Worm (Caenorhabditis elegans) whole organism, L2 larva: Measurements from ENCODE around the gene srh-19.
A peak's percentile ranks its signal among the peaks of the same experiment; 100 is the strongest.

Experiments used
- C34F6.9 ChIP-seq: fragments of 150-350 bp; optimal IDR thresholded peaks from 2 replicates; lab custom pipeline; 2014; ENCODE audit warnings: missing biosample characterization, missing genetic modification characterization
- F13H6.1 ChIP-seq: sonication (generic microtip); optimal IDR thresholded peaks from 2 replicates; lab custom pipeline; 2016; ENCODE audit warnings: missing genetic modification characterization, missing compliant biosample characterization
- Y55F3AM.14 ChIP-seq: fragments of 200-800 bp; sonication (Bioruptor generic); optimal IDR thresholded peaks from 2 replicates; lab custom pipeline; 2018; ENCODE audit warnings: mild to moderate bottlenecking, missing genetic modification characterization, missing compliant biosample characterization
- ZK546.5 ChIP-seq: sonication (generic microtip); optimal IDR thresholded peaks from 2 replicates; lab custom pipeline; 2017; ENCODE audit warnings: missing biosample characterization, missing genetic modification characterization
- alr-1 ChIP-seq: fragments of 150-350 bp; optimal IDR thresholded peaks from 2 replicates; lab custom pipeline; 2014; ENCODE audit warnings: missing biosample characterization, missing genetic modification characterization
- blmp-1 ChIP-seq: sonication (generic microtip); optimal IDR thresholded peaks from 2 replicates; lab custom pipeline; 2017; ENCODE audit warnings: missing genetic modification characterization, mild to moderate bottlenecking, missing compliant biosample characterization, antibody characterized with exemption, moderate library complexity; ENCODE audit not compliant: insufficient read depth
- ceh-82 ChIP-seq: fragments of 150-350 bp; optimal IDR thresholded peaks from 2 replicates; lab custom pipeline; 2014; ENCODE audit warnings: missing biosample characterization, missing genetic modification characterization
- crh-2 ChIP-seq: sonication (generic microtip); optimal IDR thresholded peaks from 2 replicates; lab custom pipeline; 2017; ENCODE audit warnings: missing biosample characterization, missing genetic modification characterization
- egl-27 ChIP-seq: sonication (generic microtip); optimal IDR thresholded peaks from 3 replicates; lab custom pipeline; 2017; ENCODE audit warnings: missing biosample characterization, missing genetic modification reagents, missing genetic modification characterization
- elt-1 ChIP-seq: fragments of 150-350 bp; optimal IDR thresholded peaks from 2 replicates; lab custom pipeline; 2014; ENCODE audit warnings: missing biosample characterization, missing genetic modification characterization
- elt-3 ChIP-seq: sonication (generic microtip); optimal IDR thresholded peaks from 2 replicates; lab custom pipeline; 2017; ENCODE audit warnings: missing biosample characterization, missing genetic modification characterization
- fos-1 ChIP-seq: fragments of 150-350 bp; optimal IDR thresholded peaks from 2 replicates; lab custom pipeline; 2014; ENCODE audit warnings: missing biosample characterization, missing genetic modification characterization
- gmeb-1 ChIP-seq: fragments of 150-350 bp; optimal IDR thresholded peaks from 2 replicates; lab custom pipeline; 2014; ENCODE audit warnings: missing biosample characterization, missing genetic modification characterization
- lin-11 ChIP-seq: fragments of 150-350 bp; sonication (generic microtip); optimal IDR thresholded peaks from 2 replicates; lab custom pipeline; 2014; ENCODE audit warnings: missing biosample characterization, missing genetic modification characterization, inconsistent platforms, mixed read lengths
- lin-13 ChIP-seq: fragments of 150-350 bp; optimal IDR thresholded peaks from 2 replicates; lab custom pipeline; 2014; ENCODE audit warnings: missing biosample characterization, missing genetic modification reagents, missing genetic modification characterization
- lsy-2 ChIP-seq, 2 experiments: fragments of 150-350 bp in 1 of 2; sonication (generic microtip) in 1 of 2; optimal IDR thresholded peaks; 2 replicates each; lab custom pipeline; 2014 to 2017; ENCODE audit warnings: missing biosample characterization in 2 of 2, missing genetic modification characterization in 2 of 2
- mab-5 ChIP-seq: fragments of 150-350 bp; optimal IDR thresholded peaks from 2 replicates; lab custom pipeline; 2014; ENCODE audit warnings: missing biosample characterization, missing genetic modification characterization
- mbf-1 ChIP-seq: sonication (generic microtip); optimal IDR thresholded peaks from 2 replicates; lab custom pipeline; 2017; ENCODE audit warnings: missing biosample characterization, missing genetic modification characterization
- mdl-1 ChIP-seq, 2 experiments: fragments of 150-350 bp in 1 of 2; sonication (generic microtip) in 1 of 2; optimal IDR thresholded peaks; 2 replicates each; lab custom pipeline; 2017; ENCODE audit warnings: missing biosample characterization in 2 of 2, missing genetic modification characterization in 2 of 2
- nhr-11 ChIP-seq: fragments of 150-350 bp; optimal IDR thresholded peaks from 2 replicates; lab custom pipeline; 2014; ENCODE audit warnings: missing biosample characterization, missing genetic modification characterization
- nhr-129 ChIP-seq: fragments of 150-350 bp; optimal IDR thresholded peaks from 2 replicates; lab custom pipeline; 2014; ENCODE audit warnings: missing biosample characterization, missing genetic modification characterization
- nhr-21 ChIP-seq: fragments of 150-350 bp; optimal IDR thresholded peaks from 2 replicates; lab custom pipeline; 2014; ENCODE audit warnings: missing biosample characterization, missing genetic modification characterization
- nhr-23 ChIP-seq: fragments of 150-350 bp; optimal IDR thresholded peaks from 2 replicates; lab custom pipeline; 2014; ENCODE audit warnings: missing biosample characterization, missing genetic modification reagents, missing genetic modification characterization
- nhr-237 ChIP-seq: fragments of 150-350 bp; optimal IDR thresholded peaks from 2 replicates; lab custom pipeline; 2014; ENCODE audit warnings: missing biosample characterization, missing genetic modification characterization
- nhr-25 ChIP-seq: fragments of 150-350 bp; sonication (generic microtip); optimal IDR thresholded peaks from 3 replicates; lab custom pipeline; 2014; ENCODE audit warnings: missing biosample characterization, missing genetic modification characterization
- nhr-6 ChIP-seq: fragments of 150-350 bp; optimal IDR thresholded peaks from 2 replicates; lab custom pipeline; 2014; ENCODE audit warnings: missing biosample characterization, missing genetic modification characterization
- nhr-77 ChIP-seq: fragments of 150-350 bp; optimal IDR thresholded peaks from 2 replicates; lab custom pipeline; 2014; ENCODE audit warnings: missing biosample characterization, missing genetic modification characterization
- peb-1 ChIP-seq: fragments of 150-350 bp; optimal IDR thresholded peaks from 2 replicates; lab custom pipeline; 2014; ENCODE audit warnings: missing biosample characterization, missing genetic modification characterization
- sem-4 ChIP-seq: fragments of 150-350 bp; optimal IDR thresholded peaks from 2 replicates; lab custom pipeline; 2014; ENCODE audit warnings: missing biosample characterization, missing genetic modification reagents, missing genetic modification characterization
- sma-3 ChIP-seq: sonication (generic microtip); optimal IDR thresholded peaks from 2 replicates; lab custom pipeline; 2016; ENCODE audit warnings: missing genetic modification reagents, missing genetic modification characterization, missing compliant biosample characterization
- sma-9 ChIP-seq, 2 experiments: fragments of 150-350 bp in 1 of 2; sonication (generic microtip) in 1 of 2; optimal IDR thresholded peaks; 2 replicates each; lab custom pipeline; 2014 to 2016; ENCODE audit warnings: missing genetic modification characterization in 2 of 2, mild to moderate bottlenecking in 1 of 2, missing biosample characterization in 1 of 2, missing compliant biosample characterization in 1 of 2, missing genetic modification reagents in 1 of 2, moderate library complexity in 1 of 2
- unc-55 ChIP-seq: fragments of 150-350 bp; sonication (generic microtip); optimal IDR thresholded peaks from 3 replicates; lab custom pipeline; 2014; ENCODE audit warnings: missing biosample characterization, missing genetic modification reagents, missing genetic modification characterization
- unc-62 ChIP-seq: fragments of 150-350 bp; optimal IDR thresholded peaks from 2 replicates; lab custom pipeline; 2014; ENCODE audit warnings: missing biosample characterization, missing genetic modification reagents, missing genetic modification characterization
- ztf-1 ChIP-seq: fragments of 200-800 bp; sonication (Bioruptor generic); conservative IDR thresholded peaks from 2 replicates; pipeline ENCODE4 v1.3.6; 2022; ENCODE audit warnings: missing genetic modification characterization, missing compliant biosample characterization
- ztf-11 ChIP-seq: sonication (generic microtip); optimal IDR thresholded peaks from 2 replicates; lab custom pipeline; 2017; ENCODE audit warnings: missing biosample characterization, missing genetic modification characterization
- ztf-4 ChIP-seq: fragments of 150-350 bp; optimal IDR thresholded peaks from 2 replicates; lab custom pipeline; 2014; ENCODE audit warnings: missing biosample characterization, missing genetic modification characterization

srh-19 gene

DNA sequence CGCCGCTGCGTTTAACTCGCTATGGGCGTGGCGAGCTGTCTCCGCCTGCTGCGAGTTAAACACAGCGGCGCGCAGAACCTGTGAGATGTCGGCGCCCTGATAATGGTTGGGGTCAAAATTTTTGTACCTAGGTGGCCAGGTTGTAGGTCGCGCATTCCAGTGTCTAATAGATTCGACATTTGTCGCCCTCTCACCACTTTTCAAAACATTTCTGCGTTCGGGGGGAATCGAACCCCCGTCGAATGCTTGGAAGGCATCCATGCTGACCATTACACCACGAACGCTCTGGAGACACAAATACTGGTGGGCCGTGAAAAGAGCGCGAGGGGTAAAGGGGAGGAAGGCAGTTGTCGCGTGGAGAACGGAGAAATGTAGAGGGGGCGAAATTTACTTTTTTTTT, 33.6 kb upstream of the srh-19 start (continued):
- TF ChIP-seq nhr-23 (no peak), F13H6.1 (tag; lab: Kevin White, UChicago) (peak; percentile 64), lin-11 (tag; lab: Kevin White, UChicago) (peak; percentile 65), nhr-77 (tag; lab: Kevin White, UChicago) (peak; percentile 1)

DNA sequence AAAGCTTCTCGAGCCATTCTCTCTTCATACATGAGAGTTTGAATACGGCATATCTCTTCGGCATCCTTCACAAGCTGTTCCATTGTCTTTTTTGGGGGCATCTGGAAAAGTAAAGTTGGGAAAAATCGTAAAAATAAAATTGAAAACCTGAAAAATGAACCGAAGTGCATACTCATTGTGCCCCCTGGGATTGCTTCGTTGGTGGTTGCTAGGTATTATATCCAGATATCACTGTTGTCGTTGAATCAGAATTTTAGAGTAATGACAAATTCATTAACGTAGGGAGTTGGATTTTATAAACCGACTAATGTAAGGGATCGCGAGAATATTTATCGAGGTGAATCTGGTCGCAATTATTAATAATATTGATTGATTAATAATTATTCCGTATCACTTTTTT, 31.4 kb upstream of the srh-19 start, which contains the start of gene F56C3.10:
F56C3.10 (minus strand) TSS at position 101 of the 400 bp plus-strand sequence.
- TF ChIP-seq lin-13 (no peak), nhr-77 (tag; lab: Kevin White, UChicago) (no peak), Y55F3AM.14 (no peak), alr-1 (tag; lab: Kevin White, UChicago) (no peak), unc-62 (GFP tag; lab: Kevin White, UChicago) (no peak), unc-55 (GFP tag; lab: Kevin White, UChicago) (no peak), peb-1 (tag; lab: Kevin White, UChicago) (no peak), sma-9 (GFP tag; optimal IDR thresholded peaks at IDR 0.05; lab: Kevin White, UChicago) (no peak), sma-9 (tag; optimal IDR thresholded peaks at IDR 0.05; lab: Kevin White, UChicago) (no peak), nhr-23 (no peak), nhr-25 (tag; lab: Kevin White, UChicago) (no peak), sem-4 (no peak), ztf-1 (GFP tag; lab: Robert Waterston, UW) (no peak), C34F6.9 (tag; lab: Kevin White, UChicago) (no peak), egl-27 (no peak), sma-3 (GFP tag; lab: Kevin White, UChicago) (no peak), gmeb-1 (tag; lab: Kevin White, UChicago) (no peak), mdl-1 (tag; optimal IDR thresholded peaks at IDR 0.05; lab: Kevin White, UChicago) (no peak)

DNA sequence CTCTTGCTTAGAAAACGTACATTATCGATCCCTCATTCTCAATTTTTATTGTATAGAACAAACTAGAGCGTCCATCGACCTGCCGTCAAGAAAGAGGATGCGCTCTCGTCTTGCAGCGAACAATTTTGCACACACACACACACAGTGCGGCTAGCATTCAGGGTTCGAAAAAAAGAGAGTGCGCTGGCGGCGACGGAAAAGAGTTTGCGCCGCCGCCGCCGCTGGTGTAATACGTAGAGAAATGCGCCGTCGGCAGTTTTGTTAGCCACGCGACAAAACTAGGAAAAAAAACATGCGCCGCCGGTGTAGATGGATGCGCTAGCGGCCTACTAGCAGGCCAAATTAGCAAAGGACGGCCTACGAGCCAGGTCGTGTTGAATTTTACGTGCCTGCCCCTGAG, 29.4 kb upstream of the srh-19 start:
- no peak for TF ChIP-seq blmp-1 (tag; lab: Kevin White, UChicago)
- no peak for TF ChIP-seq sem-4
- TF ChIP-seq nhr-21 (tag; lab: Kevin White, UChicago) = no peak
- no peak for TF ChIP-seq unc-62 (GFP tag; lab: Kevin White, UChicago)
- TF ChIP-seq egl-27 = no peak
- no peak for TF ChIP-seq mdl-1 (tag; optimal IDR thresholded peaks at IDR 0.05; lab: Kevin White, UChicago)
- TF ChIP-seq peb-1 (tag; lab: Kevin White, UChicago) = no peak
- no peak for TF ChIP-seq nhr-129 (tag; lab: Kevin White, UChicago)
- no peak for TF ChIP-seq nhr-25 (tag; lab: Kevin White, UChicago)
- no peak for TF ChIP-seq sma-9 (GFP tag; optimal IDR thresholded peaks at IDR 0.05; lab: Kevin White, UChicago)
- no peak for TF ChIP-seq sma-9 (tag; optimal IDR thresholded peaks at IDR 0.05; lab: Kevin White, UChicago)
- no peak for TF ChIP-seq lin-13
- no peak for TF ChIP-seq sma-3 (GFP tag; lab: Kevin White, UChicago)
- TF ChIP-seq ztf-11 (tag; lab: Kevin White, UChicago) = no peak
- TF ChIP-seq lsy-2 (tag; optimal IDR thresholded peaks at IDR 0.05; lab: Kevin White, UChicago) = no peak
- TF ChIP-seq elt-1 (tag; lab: Kevin White, UChicago) = no peak
- no peak for TF ChIP-seq ztf-1 (GFP tag; lab: Robert Waterston, UW)
- TF ChIP-seq mbf-1 (tag; lab: Kevin White, UChicago) = no peak
- no peak for TF ChIP-seq unc-55 (GFP tag; lab: Kevin White, UChicago)
- TF ChIP-seq nhr-237 (tag; lab: Kevin White, UChicago) = no peak

DNA sequence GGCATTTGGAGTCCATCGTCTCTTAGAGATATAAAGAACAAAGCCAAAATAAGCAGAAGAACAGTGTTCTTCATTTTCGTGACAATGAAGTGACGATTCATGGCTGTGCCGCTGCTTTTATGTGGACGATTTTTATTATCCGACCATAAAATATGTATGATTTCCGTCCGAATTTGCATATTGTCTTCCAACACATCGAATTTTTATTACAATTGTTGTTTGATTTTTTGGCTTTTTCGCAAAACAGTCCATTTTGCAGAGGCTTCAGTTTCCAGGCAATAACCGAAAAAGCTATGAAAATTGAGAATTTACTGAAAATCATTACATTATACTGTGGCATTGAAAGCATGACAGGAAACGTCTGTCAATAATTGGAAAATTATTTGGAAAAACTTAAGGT, 28.4 kb upstream of the srh-19 start, which contains the start of gene F56C3.8:
F56C3.8 (minus strand) TSS at position 101 of the 400 bp plus-strand sequence.
- no peak for TF ChIP-seq lin-13
- no peak for TF ChIP-seq nhr-23
- TF ChIP-seq ZK546.5 (tag; lab: Kevin White, UChicago) = no peak
- TF ChIP-seq sem-4 = no peak
- TF ChIP-seq mbf-1 (tag; lab: Kevin White, UChicago) = no peak
- no peak for TF ChIP-seq egl-27

DNA sequence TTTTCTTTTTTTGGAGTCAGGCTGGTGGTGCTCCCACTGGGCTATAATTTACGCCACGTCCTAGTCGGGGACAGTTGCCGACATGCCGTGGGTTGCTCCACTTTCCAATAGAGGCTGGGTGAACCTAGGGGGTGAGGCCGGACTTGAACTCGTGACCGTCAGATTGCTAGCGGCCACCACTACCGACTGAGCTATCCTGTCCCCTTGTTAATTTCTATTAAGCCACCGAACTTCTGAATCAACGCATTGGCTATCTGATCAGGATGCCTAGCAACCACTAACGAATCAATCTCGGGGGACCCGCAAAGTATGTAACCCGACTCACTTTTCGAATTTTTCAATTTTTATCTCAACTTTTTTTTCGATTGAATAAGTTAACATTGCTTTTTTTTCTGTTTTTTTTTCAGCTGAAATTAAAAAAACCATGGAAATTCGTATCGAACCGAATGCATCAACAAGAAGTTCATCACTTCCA, 26.0 kb upstream of the srh-19 start, which contains the start of gene F56C3.1:
F56C3.1 (plus strand) TSS at position 425 of the 475 bp plus-strand sequence.
- no peak for TF ChIP-seq lin-11 (tag; lab: Kevin White, UChicago)
- TF ChIP-seq, all 48 proteins: peak for 0

DNA sequence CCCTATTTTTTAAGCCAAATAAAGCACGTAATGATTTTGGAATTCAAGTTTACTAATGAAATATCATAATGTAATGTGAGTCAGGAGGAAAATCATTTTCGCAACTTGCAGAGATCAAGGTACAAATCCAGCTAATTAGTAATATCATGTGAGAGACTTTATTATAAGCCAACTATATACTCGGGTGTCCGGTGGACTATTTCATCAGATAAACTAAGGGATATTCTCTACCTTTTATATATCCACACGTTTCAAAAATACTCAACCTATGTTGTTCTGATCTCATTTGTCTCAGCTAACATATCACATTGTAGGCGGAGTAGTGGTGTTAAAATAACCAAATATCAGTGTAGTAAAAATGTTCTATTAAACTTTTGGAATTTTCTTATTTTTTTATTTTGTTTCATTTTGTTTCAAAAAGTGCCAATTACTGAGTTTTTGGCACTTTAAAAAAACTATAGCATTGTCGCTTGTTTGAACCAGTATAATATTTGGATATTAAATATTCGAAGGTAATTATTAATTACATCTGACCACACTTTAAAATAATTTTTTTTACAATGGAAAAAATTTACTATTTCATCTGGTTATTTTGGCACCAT, 23.5 kb upstream of the srh-19 start:
- TF ChIP-seq nhr-25 (tag; lab: Kevin White, UChicago) (peak; percentile 95), F13H6.1 (tag; lab: Kevin White, UChicago) (peak; percentile 85), elt-3 (tag; lab: Kevin White, UChicago) (no peak), egl-27 (peak; percentile 93), nhr-11 (peak; percentile 38), mab-5 (tag; lab: Kevin White, UChicago) (peak; percentile 66), sma-9 (GFP tag; optimal IDR thresholded peaks at IDR 0.05; lab: Kevin White, UChicago) (peak; percentile 89), sma-9 (tag; optimal IDR thresholded peaks at IDR 0.05; lab: Kevin White, UChicago) (no peak), crh-2 (peak; percentile 96), lsy-2 (tag; optimal IDR thresholded peaks at IDR 0.05; lab: Kevin White, UChicago) (peak; percentile 83 to 93), nhr-23 (no peak), elt-1 (tag; lab: Kevin White, UChicago) (no peak), nhr-129 (tag; lab: Kevin White, UChicago) (peak; percentile 96), fos-1 (tag; lab: Kevin White, UChicago) (peak; percentile 96), nhr-237 (tag; lab: Kevin White, UChicago) (peak; percentile 92), C34F6.9 (tag; lab: Kevin White, UChicago) (peak; percentile 84), nhr-6 (tag; lab: Kevin White, UChicago) (peak; percentile 95), peb-1 (tag; lab: Kevin White, UChicago) (no peak), ZK546.5 (tag; lab: Kevin White, UChicago) (peak; percentile 46), mbf-1 (tag; lab: Kevin White, UChicago) (peak; percentile 62), ztf-4 (tag; lab: Kevin White, UChicago) (peak; percentile 88), ceh-82 (tag; lab: Kevin White, UChicago) (peak; percentile 87)
